Fruit fly (Drosophila melanogaster) whole organism, prepupa: ENCODE results near the gene mthl7.

Source experiments
- Blimp-1 ChIP-seq: fragments of 200-800 bp; sonication (Bioruptor generic); optimal IDR thresholded peaks from 3 replicates; lab custom pipeline; 2017; ENCODE audit warnings: missing biosample characterization, missing genetic modification characterization, mild to moderate bottlenecking, moderate library complexity, missing genetic modification reagents
- CG10669 ChIP-seq: fragments of 200-800 bp; sonication (Bioruptor generic); optimal IDR thresholded peaks from 3 replicates; lab custom pipeline; 2018; ENCODE audit warnings: missing biosample characterization, mild to moderate bottlenecking, missing genetic modification characterization, moderate library complexity
- CG11762 ChIP-seq: fragments of 200-800 bp; sonication (Bioruptor generic); optimal IDR thresholded peaks from 3 replicates; lab custom pipeline; 2016; ENCODE audit warnings: missing biosample characterization, missing genetic modification characterization; ENCODE audit not compliant: insufficient read depth
- CG15336 ChIP-seq: fragments of 200-800 bp; sonication (Bioruptor generic); IDR thresholded peaks from 2 replicates; pipeline ENCODE4 v1.3.6; 2022; ENCODE audit warnings: missing biosample characterization, missing genetic modification characterization
- CG16779 ChIP-seq: fragments of 200-800 bp; sonication (Bioruptor generic); optimal IDR thresholded peaks from 3 replicates; lab custom pipeline; 2017; ENCODE audit warnings: missing biosample characterization, mild to moderate bottlenecking, missing genetic modification characterization
- CG3032 ChIP-seq: fragments of 200-800 bp; optimal IDR thresholded peaks from 2 replicates; lab custom pipeline; 2019; ENCODE audit warnings: missing biosample characterization, mild to moderate bottlenecking, missing genetic modification characterization, moderate library complexity
- CG31627 ChIP-seq: fragments of 200-800 bp; sonication (Bioruptor generic); optimal IDR thresholded peaks from 3 replicates; lab custom pipeline; 2016; ENCODE audit warnings: missing biosample characterization, missing genetic modification characterization
- CG3919 ChIP-seq: fragments of 200-800 bp; sonication (Bioruptor generic); optimal IDR thresholded peaks from 3 replicates; lab custom pipeline; 2016; ENCODE audit warnings: missing biosample characterization, missing genetic modification characterization
- CG4318 ChIP-seq: fragments of 200-800 bp; sonication (Bioruptor generic); optimal IDR thresholded peaks from 3 replicates; lab custom pipeline; 2017; ENCODE audit warnings: missing biosample characterization, mild to moderate bottlenecking, missing genetic modification characterization
- CG6163 ChIP-seq: fragments of 200-800 bp; sonication (Bioruptor generic); IDR thresholded peaks from 3 replicates; pipeline ENCODE4 v1.3.6; 2022; ENCODE audit warnings: missing biosample characterization, missing genetic modification characterization
- CG6792 ChIP-seq: fragments of 200-800 bp; sonication (Bioruptor generic); optimal IDR thresholded peaks from 3 replicates; lab custom pipeline; 2016; ENCODE audit warnings: missing biosample characterization, missing genetic modification characterization
- CG6808 ChIP-seq: fragments of 200-800 bp; sonication (Bioruptor generic); optimal IDR thresholded peaks from 3 replicates; lab custom pipeline; 2017; ENCODE audit warnings: missing biosample characterization, missing genetic modification characterization, mild to moderate bottlenecking, moderate library complexity, missing genetic modification reagents
- CG7368 ChIP-seq: fragments of 200-800 bp; sonication (Bioruptor generic); optimal IDR thresholded peaks from 3 replicates; lab custom pipeline; 2016; ENCODE audit warnings: missing biosample characterization, missing genetic modification characterization
- CG8119 ChIP-seq: fragments of 200-800 bp; sonication (Bioruptor generic); IDR thresholded peaks from 3 replicates; pipeline ENCODE4 v1.3.6; 2022; ENCODE audit warnings: missing biosample characterization, missing genetic modification characterization
- CG8319 ChIP-seq: fragments of 200-800 bp; sonication (Bioruptor generic); optimal IDR thresholded peaks from 3 replicates; lab custom pipeline; 2016; ENCODE audit warnings: missing biosample characterization, missing genetic modification characterization
- CG9139 ChIP-seq: fragments of 200-800 bp; sonication (Bioruptor generic); optimal IDR thresholded peaks from 3 replicates; lab custom pipeline; 2017; ENCODE audit warnings: missing biosample characterization, mild to moderate bottlenecking, missing genetic modification characterization
- Eip75B ChIP-seq: fragments of 200-800 bp; sonication (Bioruptor generic); optimal IDR thresholded peaks from 3 replicates; lab custom pipeline; 2016; ENCODE audit warnings: missing biosample characterization, missing genetic modification characterization
- Eip78C ChIP-seq: fragments of 200-800 bp; sonication (Bioruptor generic); peaks from one replicate; lab custom pipeline; 2016; ENCODE audit warnings: missing biosample characterization, missing genetic modification characterization
- Eip93F ChIP-seq: fragments of 200-800 bp; sonication (Bioruptor generic); optimal IDR thresholded peaks from 2 replicates; lab custom pipeline; 2016; ENCODE audit warnings: missing biosample characterization, mild to moderate bottlenecking, missing genetic modification characterization
- Ets21C ChIP-seq: fragments of 200-800 bp; sonication (Bioruptor generic); optimal IDR thresholded peaks from 3 replicates; lab custom pipeline; 2016; ENCODE audit warnings: missing biosample characterization, missing genetic modification characterization
- Lpt ChIP-seq: fragments of 200-800 bp; sonication (Bioruptor generic); optimal IDR thresholded peaks from 3 replicates; lab custom pipeline; 2016; ENCODE audit warnings: missing biosample characterization, missing genetic modification characterization
- Met ChIP-seq: fragments of 200-800 bp; sonication (Bioruptor generic); optimal IDR thresholded peaks from 3 replicates; lab custom pipeline; 2016; ENCODE audit warnings: missing biosample characterization, missing genetic modification characterization
- OdsH ChIP-seq: fragments of 200-800 bp; sonication (Bioruptor generic); optimal IDR thresholded peaks from 3 replicates; lab custom pipeline; 2016; ENCODE audit warnings: missing biosample characterization, missing genetic modification characterization
- Smox ChIP-seq: fragments of 200-800 bp; sonication (Bioruptor generic); optimal IDR thresholded peaks from 3 replicates; lab custom pipeline; 2016; ENCODE audit warnings: missing biosample characterization, missing genetic modification characterization
- Sox102F ChIP-seq: fragments of 200-800 bp; sonication (Bioruptor generic); optimal IDR thresholded peaks from 2 replicates; lab custom pipeline; 2016; ENCODE audit warnings: missing biosample characterization, mild to moderate bottlenecking, missing genetic modification characterization
- Sox14 ChIP-seq: fragments of 200-800 bp; sonication (Bioruptor generic); optimal IDR thresholded peaks from 3 replicates; lab custom pipeline; 2016; ENCODE audit warnings: missing biosample characterization, missing genetic modification characterization
- Sox15 ChIP-seq: fragments of 200-800 bp; sonication (Bioruptor generic); optimal IDR thresholded peaks from 3 replicates; lab custom pipeline; 2016; ENCODE audit warnings: missing biosample characterization, missing genetic modification characterization
- achi ChIP-seq: fragments of 200-800 bp; sonication (Bioruptor generic); optimal IDR thresholded peaks from 3 replicates; lab custom pipeline; 2016; ENCODE audit warnings: missing biosample characterization, missing genetic modification characterization
- acj6 ChIP-seq: fragments of 200-800 bp; sonication (Bioruptor generic); optimal IDR thresholded peaks from 3 replicates; lab custom pipeline; 2016; ENCODE audit warnings: missing biosample characterization, missing genetic modification characterization
- dac ChIP-seq: fragments of 200-800 bp; sonication (Bioruptor generic); optimal IDR thresholded peaks from 2 replicates; lab custom pipeline; 2017; ENCODE audit warnings: missing biosample characterization, mild to moderate bottlenecking, missing genetic modification characterization
- dsx ChIP-seq: fragments of 200-800 bp; optimal IDR thresholded peaks from 3 replicates; lab custom pipeline; 2019; ENCODE audit warnings: missing biosample characterization, mild to moderate bottlenecking, missing genetic modification characterization, moderate library complexity; ENCODE audit not compliant: poor library complexity, severe bottlenecking
- eg ChIP-seq: fragments of 200-800 bp; sonication (Bioruptor generic); IDR thresholded peaks from 3 replicates; pipeline ENCODE4 v1.3.6; 2022; ENCODE audit warnings: missing biosample characterization, missing genetic modification characterization
- esn ChIP-seq: fragments of 200-800 bp; sonication (Bioruptor generic); optimal IDR thresholded peaks from 2 replicates; lab custom pipeline; 2016; ENCODE audit warnings: missing biosample characterization, mild to moderate bottlenecking, missing genetic modification characterization, moderate library complexity
- fd59A ChIP-seq: fragments of 200-800 bp; sonication (Bioruptor generic); optimal IDR thresholded peaks from 2 replicates; lab custom pipeline; 2017; ENCODE audit warnings: missing biosample characterization, mild to moderate bottlenecking, missing genetic modification characterization, missing genetic modification reagents
- fd85E ChIP-seq: fragments of 200-800 bp; sonication (Bioruptor generic); optimal IDR thresholded peaks from 3 replicates; lab custom pipeline; 2016; ENCODE audit warnings: missing biosample characterization, missing genetic modification characterization
- lz ChIP-seq: fragments of 200-800 bp; sonication (Bioruptor generic); optimal IDR thresholded peaks from 3 replicates; lab custom pipeline; 2016; ENCODE audit warnings: missing biosample characterization, missing genetic modification characterization
- salr ChIP-seq, 2 experiments: fragments of 200-800 bp; sonication (Bioruptor generic); optimal IDR thresholded peaks; 3 replicates each; lab custom pipeline; 2016 to 2018; ENCODE audit warnings: missing biosample characterization in 2 of 2, missing genetic modification characterization in 2 of 2, mild to moderate bottlenecking in 1 of 2
- spab ChIP-seq: fragments of 200-800 bp; sonication (Bioruptor generic); optimal IDR thresholded peaks from 2 replicates; lab custom pipeline; 2017; ENCODE audit warnings: missing biosample characterization, mild to moderate bottlenecking, missing genetic modification characterization, missing genetic modification reagents
- ss ChIP-seq, 2 experiments: fragments of 200-800 bp; sonication (Bioruptor generic); optimal IDR thresholded peaks; 2 replicates in 1 of 2; 3 replicates in 1 of 2; lab custom pipeline; 2017 to 2018; ENCODE audit warnings: mild to moderate bottlenecking in 2 of 2, missing biosample characterization in 2 of 2, missing genetic modification characterization in 2 of 2, moderate library complexity in 1 of 2
- svp ChIP-seq: fragments of 200-800 bp; sonication (Bioruptor generic); peaks from one replicate; lab custom pipeline; 2016; ENCODE audit warnings: missing biosample characterization, missing genetic modification characterization
- topi ChIP-seq: fragments of 200-800 bp; sonication (Bioruptor generic); optimal IDR thresholded peaks from 3 replicates; lab custom pipeline; 2016; ENCODE audit warnings: missing biosample characterization, missing genetic modification characterization
- vri ChIP-seq: fragments of 200-800 bp; sonication (Bioruptor generic); optimal IDR thresholded peaks from 3 replicates; lab custom pipeline; 2016; ENCODE audit warnings: missing biosample characterization, mild to moderate bottlenecking, missing genetic modification characterization

Gene mthl7

dm6 chr3L:8191042-8191613 lies 10.8 kb upstream of the mthl7 start, which contains the start of gene MED24:
TSS of gene MED24 (plus strand) at chr3L:8191270.
- TF ChIP-seq CG3032 (tag; lab: Kevin White, UChicago) (peak; percentile 0), CG6792 (GFP tag; lab: Kevin White, UChicago) (no peak), esn (GFP tag; lab: Kevin White, UChicago) (peak; percentile 21), Sox14 (GFP tag; lab: Kevin White, UChicago) (no peak), fd59A (no peak), Smox (no peak)

dm6 chr3L:8189234-8189633 lies 8.9 kb upstream of the mthl7 start:
- TF ChIP-seq CG3919 (GFP tag; lab: Kevin White, UChicago), result no peak

dm6 chr3L:8187397-8187811 lies 7.1 kb upstream of the mthl7 start:
- TF ChIP-seq CG15336 (GFP tag; lab: Robert Waterston, UW), result 0 out of 2 replicates have a peak, but pooled peaks have one; percentile 16
- no peak for TF ChIP-seq eg (GFP tag; lab: Robert Waterston, UW)
- TF ChIP-seq svp (GFP tag; lab: Kevin White, UChicago), result no peak
- TF ChIP-seq ss (GFP tag; optimal IDR thresholded peaks at IDR 0.05; lab: Kevin White, UChicago), result no peak
- TF ChIP-seq dsx (GFP tag; lab: Kevin White, UChicago), result no peak
- TF ChIP-seq salr (GFP tag; optimal IDR thresholded peaks at IDR 0.05; lab: Kevin White, UChicago), result no peak
- no peak for TF ChIP-seq CG7368 (GFP tag; lab: Kevin White, UChicago)

dm6 chr3L:8186627-8187396 lies 6.5 kb upstream of the mthl7 start, which contains the start of the genes ERR and Atg18a:
TSS of gene ERR (minus strand) at chr3L:8186671.
TSS of gene Atg18a (plus strand) at chr3L:8186857.
- TF ChIP-seq fd85E (GFP tag; lab: Kevin White, UChicago) (peak; percentile 67), CG6808 (GFP tag; lab: Kevin White, UChicago) (peak; percentile 58), lz (GFP tag; lab: Kevin White, UChicago) (peak; percentile 91), Ets21C (GFP tag; lab: Kevin White, UChicago) (peak; percentile 87), Met (GFP tag; lab: Kevin White, UChicago) (peak; percentile 88), Sox15 (GFP tag; lab: Kevin White, UChicago) (peak; percentile 90), CG10669 (GFP tag; lab: Kevin White, UChicago) (no peak), CG8319 (GFP tag; lab: Kevin White, UChicago) (peak; percentile 82), Blimp-1 (GFP tag; lab: Kevin White, UChicago) (peak; percentile 51), CG15336 (GFP tag; lab: Robert Waterston, UW) (peak; percentile 63), Eip78C (peak; percentile 85), CG8119 (GFP tag; lab: Robert Waterston, UW) (peak; percentile 75), svp (GFP tag; lab: Kevin White, UChicago) (no peak), CG6163 (peak; percentile 85), fd59A (peak; percentile 71), achi (peak; percentile 82), topi (peak; percentile 78), CG3919 (GFP tag; lab: Kevin White, UChicago) (peak; percentile 85), Eip75B (GFP tag; lab: Kevin White, UChicago) (peak; percentile 86), CG9139 (GFP tag; lab: Kevin White, UChicago) (no peak), Lpt (GFP tag; lab: Kevin White, UChicago) (peak; percentile 73), CG4318 (GFP tag; lab: Kevin White, UChicago) (peak; percentile 85), OdsH (peak; percentile 89), CG11762 (GFP tag; lab: Kevin White, UChicago) (peak; percentile 61), Smox (no peak), dac (GFP tag; lab: Kevin White, UChicago) (peak; percentile 73), spab (GFP tag; lab: Kevin White, UChicago) (no peak), Sox102F (peak; percentile 81), Eip93F (GFP tag; lab: Kevin White, UChicago) (no peak), CG6792 (GFP tag; lab: Kevin White, UChicago) (peak; percentile 80), CG31627 (GFP tag; lab: Kevin White, UChicago) (peak; percentile 95), dsx (GFP tag; lab: Kevin White, UChicago) (peak; percentile 65), vri (peak; percentile 68), CG16779 (tag; lab: Kevin White, UChicago) (no peak), acj6 (peak; percentile 89)
